5 fruit fly cellular contexts compared by ENCODE assay signal in the genomic region with DNA sequence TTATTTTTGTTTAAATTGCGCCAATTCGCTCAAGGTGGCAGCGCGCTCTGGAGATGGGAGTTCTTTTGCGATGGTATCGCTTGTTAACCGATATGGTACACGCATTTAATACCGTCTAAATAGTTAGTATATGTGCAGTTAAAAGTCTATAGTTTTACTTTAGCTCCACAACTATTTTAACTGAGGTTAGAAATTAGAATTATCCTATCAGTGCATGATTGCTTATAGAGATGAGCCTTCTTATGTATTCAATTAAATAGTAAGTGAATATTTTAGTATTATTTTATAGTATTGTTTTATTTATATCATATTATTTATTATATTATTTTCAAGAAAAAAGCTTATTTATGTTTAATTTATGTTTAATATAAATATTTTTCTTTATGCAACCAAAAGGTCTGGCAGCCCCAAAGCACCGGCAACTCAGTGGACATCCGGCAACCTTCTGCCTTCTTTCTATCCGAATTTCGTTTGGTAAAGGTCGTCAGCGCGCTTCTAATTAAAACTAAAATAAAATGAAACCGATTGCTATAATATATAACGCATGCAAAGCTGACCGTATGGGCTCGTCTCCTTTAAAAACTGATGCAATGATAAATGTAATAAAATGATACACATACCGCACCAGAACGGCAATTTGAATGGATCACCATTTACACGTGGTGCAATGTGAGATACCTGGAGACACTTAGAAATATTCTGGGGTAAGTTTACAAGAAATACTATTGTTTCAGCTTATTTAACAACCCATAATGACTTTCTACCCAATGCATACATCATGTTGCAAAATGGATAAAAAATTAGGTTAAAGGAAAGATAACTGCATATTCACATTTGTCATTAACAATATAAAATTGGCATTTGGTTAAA.
TF ChIP-seq lines count a peak whose summit lies in the region.

A gene (minus strand): TSS at position 52 of the 870 bp plus-strand sequence.

- TF ChIP-seq CTCF in whole organism, embryonic (GFP tag; optimal IDR thresholded peaks at IDR 0.05; lab: Kevin White, UChicago): no peak

TF ChIP-seq in whole organism, adult, 20 proteins besides CTCF, POLR2A, EP300 and RAD21 (continues in another document):
- TF ChIP-seq CG7101 (tag; optimal IDR thresholded peaks at IDR 0.05; lab: Kevin White, UChicago) (peak; percentile 71), cic (GFP tag; optimal IDR thresholded peaks at IDR 0.05; lab: Kevin White, UChicago) (no peak), Crg-1 (GFP tag; optimal IDR thresholded peaks at IDR 0.05; lab: Kevin White, UChicago) (peak; percentile 14), Mnt (GFP tag; optimal IDR thresholded peaks at IDR 0.05; lab: Kevin White, UChicago) (peak; percentile 83), CG7045 (GFP tag; optimal IDR thresholded peaks at IDR 0.05; lab: Kevin White, UChicago) (peak; percentile 55), CG14711 (tag; optimal IDR thresholded peaks at IDR 0.05; lab: Kevin White, UChicago) (peak; percentile 60), ovo (GFP tag; optimal IDR thresholded peaks at IDR 0.05; lab: Kevin White, UChicago) (peak; percentile 34), CG12768 (GFP tag; optimal IDR thresholded peaks at IDR 0.05; lab: Kevin White, UChicago) (peak; percentile 56), Clk (GFP tag; optimal IDR thresholded peaks at IDR 0.05; lab: Kevin White, UChicago) (no peak), CG11617 (GFP tag; optimal IDR thresholded peaks at IDR 0.05; lab: Kevin White, UChicago) (peak; percentile 72), CG33017 (tag; optimal IDR thresholded peaks at IDR 0.05; lab: Kevin White, UChicago) (peak; percentile 13), cnc (optimal IDR thresholded peaks at IDR 0.05; lab: Kevin White, UChicago) (no peak), tj (GFP tag; optimal IDR thresholded peaks at IDR 0.05; lab: Kevin White, UChicago) (peak; percentile 28), toe (GFP tag; optimal IDR thresholded peaks at IDR 0.05; lab: Kevin White, UChicago) (peak; percentile 53), pad (GFP tag; optimal IDR thresholded peaks at IDR 0.05; lab: Kevin White, UChicago) (peak; percentile 49), CG5204 (GFP tag; optimal IDR thresholded peaks at IDR 0.05; lab: Kevin White, UChicago) (peak; percentile 26)

TF ChIP-seq in whole organism, embryonic, 481 proteins besides CTCF, POLR2A, EP300 and RAD21 (continues in another document):
- TF ChIP-seq Usf (GFP tag; optimal IDR thresholded peaks at IDR 0.05; lab: Kevin White, UChicago): peak; percentile 55
- no peak for TF ChIP-seq fu2 (GFP tag; optimal IDR thresholded peaks at IDR 0.05; lab: Kevin White, UChicago)
- TF ChIP-seq Ets97D (GFP tag; optimal IDR thresholded peaks at IDR 0.05; lab: Kevin White, UChicago): peak; percentile 40
- peak; percentile 85 for TF ChIP-seq phol (tag; optimal IDR thresholded peaks at IDR 0.05; lab: Kevin White, UChicago)
- TF ChIP-seq Hmx (GFP tag; optimal IDR thresholded peaks at IDR 0.05; lab: Kevin White, UChicago): no peak
- no peak for TF ChIP-seq usp (GFP tag; optimal IDR thresholded peaks at IDR 0.05; lab: Kevin White, UChicago)
- no peak for TF ChIP-seq Dad (GFP tag; optimal IDR thresholded peaks at IDR 0.05; lab: Kevin White, UChicago)
- peak; percentile 12 for TF ChIP-seq CG15073 (GFP tag; optimal IDR thresholded peaks at IDR 0.05; lab: Kevin White, UChicago)
- no peak for TF ChIP-seq mirr (GFP tag; optimal IDR thresholded peaks at IDR 0.05; lab: Kevin White, UChicago)
- TF ChIP-seq CG15011 (GFP tag; optimal IDR thresholded peaks at IDR 0.05; lab: Kevin White, UChicago): no peak
- peak; percentile 24 for TF ChIP-seq Dip3 (GFP tag; optimal IDR thresholded peaks at IDR 0.05; lab: Kevin White, UChicago)
- TF ChIP-seq CG2116 (GFP tag; optimal IDR thresholded peaks at IDR 0.05; lab: Kevin White, UChicago): peak; percentile 37
- TF ChIP-seq Dfd (GFP tag; optimal IDR thresholded peaks at IDR 0.05; lab: Kevin White, UChicago): no peak
- peak; percentile 56 for TF ChIP-seq CG31388 (GFP tag; optimal IDR thresholded peaks at IDR 0.05; lab: Kevin White, UChicago)
- peak; percentile 44; the same call in 1 of the 2 replicates for TF ChIP-seq gsb (GFP tag; IDR thresholded peaks at IDR 0.05; lab: Robert Waterston, UW)
- TF ChIP-seq CG4707 (GFP tag; optimal IDR thresholded peaks at IDR 0.05; lab: Kevin White, UChicago): no peak

TF ChIP-seq in whole organism, prepupa, 60 proteins besides CTCF, POLR2A, EP300 and RAD21 (continues in another document):
- TF ChIP-seq Eip93F (GFP tag; optimal IDR thresholded peaks at IDR 0.05; lab: Kevin White, UChicago) (no peak), CG6808 (GFP tag; optimal IDR thresholded peaks at IDR 0.05; lab: Kevin White, UChicago) (no peak), dac (GFP tag; optimal IDR thresholded peaks at IDR 0.05; lab: Kevin White, UChicago) (no peak), CG6163 (GFP tag; IDR thresholded peaks at IDR 0.05; lab: Robert Waterston, UW) (peak; percentile 42; the same call in 1 of the 3 replicates), CG8319 (GFP tag; optimal IDR thresholded peaks at IDR 0.05; lab: Kevin White, UChicago) (no peak), Ets21C (GFP tag; optimal IDR thresholded peaks at IDR 0.05; lab: Kevin White, UChicago) (no peak), fd59A (GFP tag; optimal IDR thresholded peaks at IDR 0.05; lab: Kevin White, UChicago) (no peak), lz (GFP tag; optimal IDR thresholded peaks at IDR 0.05; lab: Kevin White, UChicago) (peak; percentile 62), Hr38 (GFP tag; optimal IDR thresholded peaks at IDR 0.05; lab: Kevin White, UChicago) (no peak), Blimp-1 (GFP tag; optimal IDR thresholded peaks at IDR 0.05; lab: Kevin White, UChicago) (peak; percentile 11), achi (GFP tag; optimal IDR thresholded peaks at IDR 0.05; lab: Kevin White, UChicago) (peak; percentile 57), CG3919 (GFP tag; optimal IDR thresholded peaks at IDR 0.05; lab: Kevin White, UChicago) (peak; percentile 68), Eip75B (GFP tag; optimal IDR thresholded peaks at IDR 0.05; lab: Kevin White, UChicago) (no peak), Smox (GFP tag; optimal IDR thresholded peaks at IDR 0.05; lab: Kevin White, UChicago) (no peak), CG7368 (GFP tag; optimal IDR thresholded peaks at IDR 0.05; lab: Kevin White, UChicago) (peak; percentile 5), fkh (GFP tag; optimal IDR thresholded peaks at IDR 0.05; lab: Kevin White, UChicago) (no peak), Sox15 (GFP tag; optimal IDR thresholded peaks at IDR 0.05; lab: Kevin White, UChicago) (peak; percentile 37)

TF ChIP-seq in whole organism, pupa, 21 proteins besides CTCF, POLR2A, EP300 and RAD21 (continues in another document):
- no peak for TF ChIP-seq D1 (tag; optimal IDR thresholded peaks at IDR 0.05; lab: Kevin White, UChicago)
- peak; percentile 59 for TF ChIP-seq CG15710 (tag; optimal IDR thresholded peaks at IDR 0.05; lab: Kevin White, UChicago)
- peak; percentile 47 for TF ChIP-seq CG14655 (GFP tag; optimal IDR thresholded peaks at IDR 0.05; lab: Kevin White, UChicago)
- peak; percentile 29; the same call in 1 of the 2 replicates for TF ChIP-seq CG32121 (GFP tag; IDR thresholded peaks at IDR 0.05; lab: Robert Waterston, UW)
- TF ChIP-seq CG17806 (tag; optimal IDR thresholded peaks at IDR 0.05; lab: Kevin White, UChicago): no peak
- peak; percentile 53 for TF ChIP-seq Snoo (tag; optimal IDR thresholded peaks at IDR 0.05; lab: Kevin White, UChicago)
- TF ChIP-seq CG34367 (tag; optimal IDR thresholded peaks at IDR 0.05; lab: Kevin White, UChicago): no peak
- peak; percentile 43 for TF ChIP-seq CG9948 (tag; optimal IDR thresholded peaks at IDR 0.05; lab: Kevin White, UChicago)
- TF ChIP-seq CG8159 (tag; optimal IDR thresholded peaks at IDR 0.05; lab: Kevin White, UChicago): peak; percentile 64
- no peak for TF ChIP-seq Pif1A (GFP tag; optimal IDR thresholded peaks at IDR 0.05; lab: Kevin White, UChicago)
- TF ChIP-seq gl (tag; optimal IDR thresholded peaks at IDR 0.05; lab: Kevin White, UChicago): no peak
- TF ChIP-seq CG10348 (GFP tag; IDR thresholded peaks at IDR 0.05; lab: Robert Waterston, UW): no peak
- TF ChIP-seq CG13204 (GFP tag; optimal IDR thresholded peaks at IDR 0.05; lab: Kevin White, UChicago): no peak
- TF ChIP-seq Pif1B (GFP tag; optimal IDR thresholded peaks at IDR 0.05; lab: Kevin White, UChicago): peak; percentile 14
- no peak for TF ChIP-seq rn (GFP tag; IDR thresholded peaks at IDR 0.05; lab: Robert Waterston, UW)
- TF ChIP-seq CG12605 (GFP tag; IDR thresholded peaks at IDR 0.05; lab: Robert Waterston, UW): no peak
- TF ChIP-seq CG4496 (GFP tag; IDR thresholded peaks at IDR 0.05; lab: Robert Waterston, UW): 0 out of 3 replicates have a peak, but pooled peaks have one; percentile 35
- TF ChIP-seq Ets98B (GFP tag; IDR thresholded peaks at IDR 0.05; lab: Robert Waterston, UW): no peak
- TF ChIP-seq fd96Ca (GFP tag; IDR thresholded peaks at IDR 0.05; lab: Robert Waterston, UW): no peak

TF ChIP-seq in whole organism, wandering third instar larva, 38 proteins besides CTCF, POLR2A, EP300 and RAD21 (continues in another document):
- TF ChIP-seq Myc (optimal IDR thresholded peaks at IDR 0.05; lab: Kevin White, UChicago) (peak; percentile 26), woc (GFP tag; optimal IDR thresholded peaks at IDR 0.05; lab: Kevin White, UChicago) (no peak), OdsH (GFP tag; optimal IDR thresholded peaks at IDR 0.05; lab: Kevin White, UChicago) (peak; percentile 30), pan (optimal IDR thresholded peaks at IDR 0.05; lab: Kevin White, UChicago) (no peak), Hr78 (GFP tag; optimal IDR thresholded peaks at IDR 0.05; lab: Kevin White, UChicago) (no peak), rgr (GFP tag; optimal IDR thresholded peaks at IDR 0.05; lab: Kevin White, UChicago) (peak; percentile 44), Sp1 (GFP tag; optimal IDR thresholded peaks at IDR 0.05; lab: Kevin White, UChicago) (peak; percentile 59), ey (GFP tag; optimal IDR thresholded peaks at IDR 0.05; lab: Kevin White, UChicago) (peak; percentile 11), Dfd (GFP tag; optimal IDR thresholded peaks at IDR 0.05; lab: Kevin White, UChicago) (no peak), Hr83 (GFP tag; optimal IDR thresholded peaks at IDR 0.05; lab: Kevin White, UChicago; ENCODE audit: poor library complexity, severe bottlenecking) (peak; percentile 44), psq (GFP tag; optimal IDR thresholded peaks at IDR 0.05; lab: Kevin White, UChicago) (peak; percentile 64), CG32264 (GFP tag; optimal IDR thresholded peaks at IDR 0.05; lab: Kevin White, UChicago) (no peak), Dif (GFP tag; optimal IDR thresholded peaks at IDR 0.05; lab: Kevin White, UChicago; ENCODE audit: partially characterized antibody) (no peak), lola (GFP tag; optimal IDR thresholded peaks at IDR 0.05; lab: Kevin White, UChicago) (no peak), N (GFP tag; optimal IDR thresholded peaks at IDR 0.05; lab: Kevin White, UChicago) (no peak), Jra (GFP tag; optimal IDR thresholded peaks at IDR 0.05; lab: Kevin White, UChicago) (no peak), jim (GFP tag; optimal IDR thresholded peaks at IDR 0.05; lab: Kevin White, UChicago) (no peak), Rel (GFP tag; optimal IDR thresholded peaks at IDR 0.05; lab: Kevin White, UChicago) (no peak), Rel (tag; optimal IDR thresholded peaks at IDR 0.05; lab: Kevin White, UChicago) (no peak), Mio (GFP tag; optimal IDR thresholded peaks at IDR 0.05; lab: Kevin White, UChicago) (no peak), Vsx2 (GFP tag; optimal IDR thresholded peaks at IDR 0.05; lab: Kevin White, UChicago; ENCODE audit: partially characterized antibody) (no peak)
